Worm (Caenorhabditis elegans) whole organism, young adult: ENCODE results near the gene C46C2.5.
A peak's percentile ranks its signal among the peaks of the same experiment; 100 is the strongest.

Experiments used
- B0035.1 ChIP-seq: sonication (generic microtip); optimal IDR thresholded peaks from 2 replicates; lab custom pipeline; 2016; ENCODE audit warnings: missing genetic modification characterization, mild to moderate bottlenecking, missing compliant biosample characterization, missing genotype, missing genetic modification reagents
- B0261.1 ChIP-seq: sonication (generic microtip); optimal IDR thresholded peaks from 2 replicates; lab custom pipeline; 2016; ENCODE audit warnings: mild to moderate bottlenecking, missing genetic modification characterization, moderate library complexity, missing compliant biosample characterization
- B0336.3 ChIP-seq: fragments of 200-800 bp; sonication (Bioruptor generic); IDR thresholded peaks from 2 replicates; pipeline ENCODE4 v1.3.6; 2022; ENCODE audit warnings: missing genetic modification characterization, missing compliant biosample characterization
- C06A6.2 ChIP-seq: fragments of 200-800 bp; sonication (Bioruptor generic); conservative IDR thresholded peaks from 2 replicates; pipeline ENCODE4 v1.3.6; 2022; ENCODE audit warnings: missing genetic modification characterization, missing compliant biosample characterization
- F10E7.11 ChIP-seq: sonication (generic microtip); optimal IDR thresholded peaks from 2 replicates; lab custom pipeline; 2017; ENCODE audit warnings: mild to moderate bottlenecking, missing genetic modification characterization, moderate library complexity, missing compliant biosample characterization
- F33H1.4 ChIP-seq: fragments of 200-800 bp; sonication (Bioruptor generic); IDR thresholded peaks from 2 replicates; pipeline ENCODE4 v1.3.6; 2022; ENCODE audit warnings: missing genetic modification reagents, missing genetic modification characterization, missing compliant biosample characterization
- F55B11.4 ChIP-seq: sonication (generic microtip); optimal IDR thresholded peaks from 2 replicates; lab custom pipeline; 2016; ENCODE audit warnings: missing compliant biosample characterization, missing genetic modification characterization, borderline replicate concordance; ENCODE audit not compliant: insufficient read depth
- K12H6.12 ChIP-seq: fragments of 200-800 bp; sonication (Bioruptor generic); optimal IDR thresholded peaks from 2 replicates; lab custom pipeline; 2018; ENCODE audit warnings: mild to moderate bottlenecking, missing genetic modification characterization, missing compliant biosample characterization
- T26A5.8 ChIP-seq: sonication (generic microtip); optimal IDR thresholded peaks from 2 replicates; lab custom pipeline; 2016; ENCODE audit warnings: missing genetic modification characterization, missing compliant biosample characterization
- Y56A3A.18 ChIP-seq: fragments of 200-800 bp; sonication (Bioruptor generic); IDR thresholded peaks from 2 replicates; pipeline ENCODE4 v1.3.6; 2022; ENCODE audit warnings: missing genetic modification reagents, missing genetic modification characterization, missing compliant biosample characterization
- Y95B8A.8 ChIP-seq: fragments of 200-800 bp; sonication (Bioruptor generic); IDR thresholded peaks from 2 replicates; pipeline ENCODE4 v1.3.6; 2022; ENCODE audit warnings: missing genetic modification reagents, missing genetic modification characterization, missing compliant biosample characterization
- akir-1 ChIP-seq: fragments of 200-800 bp; sonication (Bioruptor generic); optimal IDR thresholded peaks from 2 replicates; lab custom pipeline; 2018; ENCODE audit warnings: mild to moderate bottlenecking, missing genetic modification characterization, moderate library complexity, missing compliant biosample characterization
- ama-1 ChIP-seq, 3 experiments: fragments of 150-350 bp in 1 of 3; sonication (generic microtip) in 2 of 3; optimal IDR thresholded peaks; 2 replicates each; lab custom pipeline; 2014 to 2018; ENCODE audit warnings: missing biosample characterization in 2 of 3, missing genetic modification characterization in 2 of 3, missing genetic modification reagents in 2 of 3
- attf-3 ChIP-seq: fragments of 200-800 bp; sonication (Bioruptor generic); conservative IDR thresholded peaks from 2 replicates; pipeline ENCODE4 v1.3.6; 2022; ENCODE audit warnings: missing genetic modification reagents, missing genetic modification characterization, missing compliant biosample characterization
- attf-6 ChIP-seq: fragments of 200-800 bp; sonication (Bioruptor generic); IDR thresholded peaks from 2 replicates; pipeline ENCODE4 v1.3.6; 2022; ENCODE audit warnings: missing genetic modification reagents, missing genetic modification characterization, missing compliant biosample characterization
- ceh-100 ChIP-seq: fragments of 200-800 bp; sonication (Bioruptor generic); IDR thresholded peaks from 2 replicates; pipeline ENCODE4 v1.3.6; 2022; ENCODE audit warnings: missing genetic modification reagents, missing genetic modification characterization, missing compliant biosample characterization
- ceh-58 ChIP-seq: fragments of 200-800 bp; sonication (Bioruptor generic); IDR thresholded peaks from 2 replicates; pipeline ENCODE4 v1.3.6; 2022; ENCODE audit warnings: missing genetic modification characterization, missing compliant biosample characterization
- chd-7 ChIP-seq: sonication (generic microtip); optimal IDR thresholded peaks from 2 replicates; lab custom pipeline; 2016; ENCODE audit warnings: mild to moderate bottlenecking, missing genetic modification characterization, moderate library complexity, missing compliant biosample characterization
- egl-44 ChIP-seq: fragments of 200-800 bp; sonication (Bioruptor generic); IDR thresholded peaks from 2 replicates; pipeline ENCODE4 v1.3.6; 2022; ENCODE audit warnings: missing genetic modification reagents, missing genetic modification characterization, missing compliant biosample characterization
- hmg-20 ChIP-seq: fragments of 200-800 bp; sonication (Bioruptor generic); IDR thresholded peaks from 2 replicates; pipeline ENCODE4 v1.3.6; 2022; ENCODE audit warnings: missing genetic modification reagents, missing genetic modification characterization, missing compliant biosample characterization
- hrde-1 ChIP-seq: sonication (generic microtip); optimal IDR thresholded peaks from 2 replicates; lab custom pipeline; 2016; ENCODE audit warnings: missing genetic modification characterization, mild to moderate bottlenecking, missing compliant biosample characterization, moderate library complexity, missing genotype, missing genetic modification reagents, borderline replicate concordance
- madf-3 ChIP-seq: fragments of 200-800 bp; sonication (Bioruptor generic); IDR thresholded peaks from 2 replicates; pipeline ENCODE4 v1.3.6; 2022; ENCODE audit warnings: missing genetic modification reagents, missing genetic modification characterization, missing compliant biosample characterization
- mcd-1 ChIP-seq: fragments of 200-800 bp; sonication (Bioruptor generic); IDR thresholded peaks from 2 replicates; pipeline ENCODE4 v1.3.6; 2022; ENCODE audit warnings: missing genetic modification reagents, missing genetic modification characterization, missing compliant biosample characterization
- mes-4 ChIP-seq: sonication (generic microtip); optimal IDR thresholded peaks from 2 replicates; lab custom pipeline; 2016; ENCODE audit warnings: missing genotype, missing genetic modification characterization, missing compliant biosample characterization
- nfya-1 ChIP-seq: sonication (generic microtip); optimal IDR thresholded peaks from 2 replicates; lab custom pipeline; 2017; ENCODE audit warnings: antibody characterized with exemption, missing compliant biosample characterization, missing genetic modification characterization, borderline replicate concordance; ENCODE audit not compliant: insufficient read depth
- nfyb-1 ChIP-seq: fragments of 200-800 bp; sonication (Bioruptor generic); IDR thresholded peaks from 2 replicates; pipeline ENCODE4 v1.3.6; 2022; ENCODE audit warnings: missing genetic modification reagents, missing genetic modification characterization, missing compliant biosample characterization
- nhr-179 ChIP-seq: sonication (generic microtip); optimal IDR thresholded peaks from 2 replicates; lab custom pipeline; 2016; ENCODE audit warnings: mild to moderate bottlenecking, missing genetic modification characterization, missing compliant biosample characterization
- pbrm-1 ChIP-seq: fragments of 200-800 bp; sonication (Bioruptor generic); IDR thresholded peaks from 2 replicates; pipeline ENCODE4 v1.3.6; 2022; ENCODE audit warnings: missing genetic modification reagents, missing genetic modification characterization, missing compliant biosample characterization
- rcor-1 ChIP-seq: fragments of 200-800 bp; sonication (Bioruptor generic); IDR thresholded peaks from 2 replicates; pipeline ENCODE4 v1.3.6; 2022; ENCODE audit warnings: missing genetic modification reagents, missing genetic modification characterization, missing compliant biosample characterization
- snpc-1.3 ChIP-seq: sonication (generic microtip); optimal IDR thresholded peaks from 2 replicates; lab custom pipeline; 2017; ENCODE audit warnings: missing genetic modification characterization, mild to moderate bottlenecking, missing compliant biosample characterization, antibody characterized with exemption, moderate library complexity, missing genotype, missing genetic modification reagents; ENCODE audit not compliant: insufficient read depth
- snpc-4 ChIP-seq, 5 experiments: fragments of 150-350 bp in 1 of 5; sonication (generic microtip) in 4 of 5; optimal IDR thresholded peaks; 2 replicates each; lab custom pipeline; 2014 to 2018; ENCODE audit warnings: missing genetic modification characterization in 5 of 5, missing biosample characterization in 3 of 5, antibody characterized with exemption in 2 of 5, mild to moderate bottlenecking in 2 of 5, missing compliant biosample characterization in 2 of 5, missing genotype in 2 of 5, moderate library complexity in 2 of 5, missing genetic modification reagents in 1 of 5
- somi-1 ChIP-seq: fragments of 200-800 bp; sonication (Bioruptor generic); optimal IDR thresholded peaks from 2 replicates; lab custom pipeline; 2018; ENCODE audit warnings: mild to moderate bottlenecking, missing genetic modification characterization, missing compliant biosample characterization
- ztf-26 ChIP-seq: sonication (generic microtip); optimal IDR thresholded peaks from 2 replicates; lab custom pipeline; 2017; ENCODE audit warnings: missing genetic modification characterization, missing compliant biosample characterization
- ztf-28 ChIP-seq: fragments of 200-800 bp; sonication (Bioruptor generic); IDR thresholded peaks from 2 replicates; pipeline ENCODE4 v1.3.6; 2022; ENCODE audit warnings: missing genetic modification reagents, missing genetic modification characterization, missing compliant biosample characterization

C46C2.5 gene

ce11 chrIV:9214823-9215222 is 22.4 kb upstream of the C46C2.5 start:
- TF ChIP-seq chd-7 (tag; lab: Kevin White, UChicago) (no peak), nhr-179 (tag; lab: Kevin White, UChicago) (no peak), hrde-1 (tag; lab: Kevin White, UChicago) (no peak), attf-3 (GFP tag; lab: Robert Waterston, UW) (no peak), mes-4 (tag; lab: Kevin White, UChicago) (no peak), ceh-58 (GFP tag; lab: Robert Waterston, UW) (no peak), C06A6.2 (GFP tag; lab: Robert Waterston, UW) (no peak), snpc-1.3 (tag; lab: Kevin White, UChicago) (no peak), somi-1 (GFP tag; lab: Kevin White, UChicago) (no peak), egl-44 (GFP tag; lab: Robert Waterston, UW) (no peak), pbrm-1 (GFP tag; lab: Robert Waterston, UW) (no peak), akir-1 (GFP tag; lab: Kevin White, UChicago) (no peak), mcd-1 (GFP tag; lab: Robert Waterston, UW) (no peak), F33H1.4 (GFP tag; lab: Robert Waterston, UW) (no peak), hmg-20 (GFP tag; lab: Robert Waterston, UW) (no peak)

- TF ChIP-seq Y95B8A.8 (GFP tag; lab: Robert Waterston, UW) (no peak), ztf-28 (GFP tag; lab: Robert Waterston, UW) (no peak), ceh-100 (GFP tag; lab: Robert Waterston, UW) (no peak), T26A5.8 (tag; lab: Kevin White, UChicago) (no peak), B0261.1 (tag; lab: Kevin White, UChicago) (no peak), madf-3 (GFP tag; lab: Robert Waterston, UW) (no peak), snpc-1.3 (tag; lab: Kevin White, UChicago) (no peak), F10E7.11 (tag; lab: Kevin White, UChicago) (no peak)
Observed at ce11 chrIV:9212121-9212520, 19.7 kb upstream of the C46C2.5 start, which contains the start of gene C46C2.6. C46C2.6 (plus strand) TSS chrIV:9212421.

- TF ChIP-seq Y56A3A.18 (GFP tag; lab: Robert Waterston, UW) = no peak
- 0 out of 2 replicates have a peak, but pooled peaks have one; percentile 25 for TF ChIP-seq nfyb-1
Observed at ce11 chrIV:9210841-9211240, 18.4 kb upstream of the C46C2.5 start.

ce11 chrIV:9199939-9200202 is 7.4 kb upstream of the C46C2.5 start, which contains the start of gene wnk-1:
wnk-1 (plus strand) TSS chrIV:9200103.
- no peak for TF ChIP-seq B0035.1
- TF ChIP-seq Y95B8A.8 (GFP tag; lab: Robert Waterston, UW) = no peak
- TF ChIP-seq F55B11.4 = no peak
- no peak for TF ChIP-seq nhr-179 (tag; lab: Kevin White, UChicago)
- TF ChIP-seq pbrm-1 (GFP tag; lab: Robert Waterston, UW) = no peak
- TF ChIP-seq attf-6 = no peak
- no peak for TF ChIP-seq B0336.3 (GFP tag; lab: Robert Waterston, UW)
- no peak for TF ChIP-seq rcor-1 (GFP tag; lab: Robert Waterston, UW)
- TF ChIP-seq nfya-1 = no peak
- TF ChIP-seq F33H1.4 (GFP tag; lab: Robert Waterston, UW) = no peak
- no peak for TF ChIP-seq K12H6.12 (tag; lab: Kevin White, UChicago)
- no peak for TF ChIP-seq Y56A3A.18 (GFP tag; lab: Robert Waterston, UW)
- no peak for TF ChIP-seq snpc-4 (GFP tag; optimal IDR thresholded peaks at IDR 0.05; lab: Kevin White, UChicago)
- TF ChIP-seq snpc-4 (tag; optimal IDR thresholded peaks at IDR 0.05; lab: Kevin White, UChicago) = no peak
- no peak for TF ChIP-seq ama-1 (optimal IDR thresholded peaks at IDR 0.05; lab: Kevin White, UChicago)
- no peak for TF ChIP-seq ama-1 (GFP tag; optimal IDR thresholded peaks at IDR 0.05; lab: Kevin White, UChicago)
- TF ChIP-seq ztf-26 (tag; lab: Kevin White, UChicago) = no peak
- no peak for TF ChIP-seq hmg-20 (GFP tag; lab: Robert Waterston, UW)
- TF ChIP-seq, all 124 proteins: peak for 0
